Worm (Caenorhabditis elegans) whole organism, L4 larva: ENCODE data around the gene M02B1.4.

ENCODE experiments used
- F26F4.8 ChIP-seq: fragments of 200-800 bp; sonication (Bioruptor generic); conservative IDR thresholded peaks from 2 replicates; pipeline ENCODE4 v1.3.6; 2022; ENCODE audit warnings: missing genetic modification characterization, missing compliant biosample characterization
- F37D6.2 ChIP-seq: sonication (generic microtip); optimal IDR thresholded peaks from 2 replicates; lab custom pipeline; 2016; ENCODE audit warnings: mild to moderate bottlenecking, missing genetic modification characterization, missing compliant biosample characterization
- F44E2.7 ChIP-seq: fragments of 200-800 bp; sonication (Bioruptor generic); IDR thresholded peaks from 2 replicates; pipeline ENCODE4 v2.1.2; 2022; ENCODE audit warnings: missing genetic modification characterization, missing compliant biosample characterization
- T20F7.1 ChIP-seq: fragments of 200-800 bp; sonication (Bioruptor generic); optimal IDR thresholded peaks from 2 replicates; lab custom pipeline; 2018; ENCODE audit warnings: mild to moderate bottlenecking, missing genetic modification characterization, missing compliant biosample characterization
- Y48G9A.11 ChIP-seq: fragments of 200-800 bp; sonication (Bioruptor generic); IDR thresholded peaks from 2 replicates; pipeline ENCODE4 v1.3.6; 2022; ENCODE audit warnings: missing genetic modification reagents, missing genetic modification characterization, missing compliant biosample characterization
- Y5F2A.4 ChIP-seq: fragments of 200-800 bp; sonication (Bioruptor generic); optimal IDR thresholded peaks from 2 replicates; lab custom pipeline; 2018; ENCODE audit warnings: mild to moderate bottlenecking, missing genetic modification characterization, missing compliant biosample characterization
- aha-1 ChIP-seq: fragments of 150-350 bp; peaks from one replicate; lab custom pipeline; 2014; ENCODE audit warnings: missing biosample characterization, missing genetic modification characterization
- aly-2 ChIP-seq: sonication (generic microtip); optimal IDR thresholded peaks from 2 replicates; lab custom pipeline; 2018; ENCODE audit warnings: missing biosample characterization, missing genetic modification characterization
- ceh-20 ChIP-seq: fragments of 200-800 bp; sonication (Bioruptor generic); IDR thresholded peaks from 2 replicates; pipeline ENCODE4 v1.3.6; 2022; ENCODE audit warnings: missing genetic modification reagents, missing genetic modification characterization, missing compliant biosample characterization
- ceh-28 ChIP-seq: fragments of 150-350 bp; optimal IDR thresholded peaks from 2 replicates; lab custom pipeline; 2014; ENCODE audit warnings: missing biosample characterization, missing genetic modification reagents, missing genetic modification characterization
- ceh-82 ChIP-seq: sonication (generic microtip); optimal IDR thresholded peaks from 2 replicates; lab custom pipeline; 2017; ENCODE audit warnings: missing biosample characterization, missing genetic modification characterization
- daf-12 ChIP-seq: fragments of 150-350 bp; optimal IDR thresholded peaks from 2 replicates; lab custom pipeline; 2014; ENCODE audit warnings: missing biosample characterization, missing genetic modification reagents, missing genetic modification characterization
- daf-19 ChIP-seq: fragments of 200-800 bp; sonication (Bioruptor generic); conservative IDR thresholded peaks from 2 replicates; pipeline ENCODE4 v1.3.6; 2022; ENCODE audit warnings: missing genetic modification characterization, missing compliant biosample characterization
- daf-8 ChIP-seq: fragments of 200-800 bp; sonication (Bioruptor generic); IDR thresholded peaks from 2 replicates; pipeline ENCODE4 v1.3.6; 2022; ENCODE audit warnings: missing genetic modification characterization, missing compliant biosample characterization
- dmd-6 ChIP-seq: fragments of 200-800 bp; sonication (Bioruptor generic); IDR thresholded peaks from 2 replicates; pipeline ENCODE4 v1.3.6; 2022; ENCODE audit warnings: missing genetic modification reagents, missing genetic modification characterization, missing compliant biosample characterization
- dmd-8 ChIP-seq: fragments of 200-800 bp; sonication (Bioruptor generic); IDR thresholded peaks from 2 replicates; pipeline ENCODE4 v1.3.6; 2022; ENCODE audit warnings: missing genetic modification characterization, missing compliant biosample characterization
- dve-1 ChIP-seq: sonication (generic microtip); optimal IDR thresholded peaks from 2 replicates; lab custom pipeline; 2017; ENCODE audit warnings: antibody characterized with exemption, mild to moderate bottlenecking, missing genetic modification characterization, missing compliant biosample characterization; ENCODE audit not compliant: insufficient read depth
- egl-43 ChIP-seq: fragments of 200-800 bp; sonication (Bioruptor generic); IDR thresholded peaks from 2 replicates; pipeline ENCODE4 v1.3.6; 2022; ENCODE audit warnings: missing genetic modification reagents, missing genetic modification characterization, missing compliant biosample characterization
- fos-1 ChIP-seq: fragments of 150-350 bp; optimal IDR thresholded peaks from 2 replicates; lab custom pipeline; 2014; ENCODE audit warnings: missing biosample characterization, missing genetic modification characterization
- hlh-11 ChIP-seq: fragments of 200-800 bp; sonication (Bioruptor generic); optimal IDR thresholded peaks from 2 replicates; lab custom pipeline; 2018; ENCODE audit warnings: mild to moderate bottlenecking, missing genetic modification characterization, missing compliant biosample characterization
- hlh-30 ChIP-seq: sonication (generic microtip); optimal IDR thresholded peaks from 2 replicates; lab custom pipeline; 2017; ENCODE audit warnings: antibody characterized with exemption, mild to moderate bottlenecking, missing genetic modification characterization, missing compliant biosample characterization; ENCODE audit not compliant: insufficient read depth
- jun-1 ChIP-seq: fragments of 150-350 bp; optimal IDR thresholded peaks from 2 replicates; lab custom pipeline; 2014; ENCODE audit warnings: missing biosample characterization, missing genetic modification reagents, missing genetic modification characterization
- lim-7 ChIP-seq: fragments of 200-800 bp; sonication (Bioruptor generic); IDR thresholded peaks from 2 replicates; pipeline ENCODE4 v1.3.6; 2022; ENCODE audit warnings: missing genetic modification characterization, missing compliant biosample characterization
- lin-1 ChIP-seq: fragments of 200-800 bp; sonication (Bioruptor generic); IDR thresholded peaks from 2 replicates; pipeline ENCODE4 v1.3.6; 2022; ENCODE audit warnings: missing genetic modification reagents, missing genetic modification characterization, missing compliant biosample characterization
- lin-13 ChIP-seq: fragments of 150-350 bp; optimal IDR thresholded peaks from 2 replicates; lab custom pipeline; 2014; ENCODE audit warnings: missing biosample characterization, missing genetic modification reagents, missing genetic modification characterization
- lin-29 ChIP-seq: fragments of 200-800 bp; sonication (Bioruptor generic); IDR thresholded peaks from 2 replicates; pipeline ENCODE4 v1.3.6; 2022; ENCODE audit warnings: missing genetic modification reagents, missing genetic modification characterization, missing compliant biosample characterization
- lsy-2 ChIP-seq, 2 experiments: fragments of 150-350 bp in 1 of 2; sonication (generic microtip) in 1 of 2; optimal IDR thresholded peaks; 2 replicates each; lab custom pipeline; 2014 to 2017; ENCODE audit warnings: missing biosample characterization in 2 of 2, missing genetic modification characterization in 2 of 2
- mdl-1 ChIP-seq, 2 experiments: fragments of 150-350 bp in 1 of 2; sonication (generic microtip) in 1 of 2; optimal IDR thresholded peaks; 2 replicates each; lab custom pipeline; 2014 to 2017; ENCODE audit warnings: missing biosample characterization in 2 of 2, missing genetic modification characterization in 2 of 2
- mes-2 ChIP-seq: sonication (generic microtip); optimal IDR thresholded peaks from 2 replicates; lab custom pipeline; 2016; ENCODE audit warnings: missing genotype, mild to moderate bottlenecking, missing genetic modification characterization, missing compliant biosample characterization; ENCODE audit not compliant: poor library complexity, severe bottlenecking
- mxl-3 ChIP-seq: fragments of 200-800 bp; sonication (Bioruptor generic); optimal IDR thresholded peaks from 2 replicates; lab custom pipeline; 2018; ENCODE audit warnings: mild to moderate bottlenecking, missing genetic modification characterization, missing compliant biosample characterization
- nhr-102 ChIP-seq: sonication (generic microtip); optimal IDR thresholded peaks from 2 replicates; lab custom pipeline; 2016; ENCODE audit warnings: mild to moderate bottlenecking, missing genetic modification characterization, moderate library complexity, missing compliant biosample characterization
- nhr-11 ChIP-seq: fragments of 150-350 bp; optimal IDR thresholded peaks from 2 replicates; lab custom pipeline; 2014; ENCODE audit warnings: missing biosample characterization, missing genetic modification characterization
- nhr-237 ChIP-seq: sonication (generic microtip); optimal IDR thresholded peaks from 2 replicates; lab custom pipeline; 2017; ENCODE audit warnings: missing biosample characterization, missing genetic modification characterization
- nhr-28 ChIP-seq: fragments of 150-350 bp; optimal IDR thresholded peaks from 2 replicates; lab custom pipeline; 2014; ENCODE audit warnings: missing biosample characterization, missing genetic modification characterization
- nhr-41 ChIP-seq: fragments of 200-800 bp; sonication (Bioruptor generic); IDR thresholded peaks from 2 replicates; pipeline ENCODE4 v1.3.6; 2022; ENCODE audit warnings: missing genetic modification reagents, missing genetic modification characterization, missing compliant biosample characterization
- nhr-42 ChIP-seq: fragments of 200-800 bp; sonication (Bioruptor generic); IDR thresholded peaks from 2 replicates; pipeline ENCODE4 v1.3.6; 2022; ENCODE audit warnings: missing genetic modification characterization, missing compliant biosample characterization
- nhr-48 ChIP-seq: sonication (generic microtip); optimal IDR thresholded peaks from 2 replicates; lab custom pipeline; 2016; ENCODE audit warnings: mild to moderate bottlenecking, missing genetic modification characterization, missing compliant biosample characterization
- pha-4 ChIP-seq, 2 experiments: fragments of 150-350 bp in 1 of 2; fragments of 200-800 bp in 1 of 2; sonication (Bioruptor generic) in 1 of 2; IDR thresholded peaks in 1 of 2; optimal IDR thresholded peaks in 1 of 2; 2 replicates each; pipeline versions ENCODE4 v1.3.6 to Lab custom; 2014 to 2022; ENCODE audit warnings: missing genetic modification characterization in 2 of 2, missing genetic modification reagents in 2 of 2, missing biosample characterization in 1 of 2, missing compliant biosample characterization in 1 of 2
- php-3 ChIP-seq: fragments of 200-800 bp; sonication (Bioruptor generic); IDR thresholded peaks from 2 replicates; pipeline ENCODE4 v1.3.6; 2022; ENCODE audit warnings: missing genetic modification reagents, missing genetic modification characterization, missing compliant biosample characterization
- pqm-1 ChIP-seq: sonication (generic microtip); optimal IDR thresholded peaks from 2 replicates; lab custom pipeline; 2017; ENCODE audit warnings: missing biosample characterization, missing genetic modification characterization
- sdz-12 ChIP-seq: fragments of 200-800 bp; sonication (Bioruptor generic); optimal IDR thresholded peaks from 2 replicates; lab custom pipeline; 2018; ENCODE audit warnings: mild to moderate bottlenecking, missing genetic modification characterization, missing compliant biosample characterization
- set-16 ChIP-seq: fragments of 200-800 bp; sonication (Bioruptor generic); IDR thresholded peaks from 2 replicates; pipeline ENCODE4 v1.3.6; 2022; ENCODE audit warnings: missing genetic modification reagents, missing genetic modification characterization, missing compliant biosample characterization
- snpc-1.2 ChIP-seq: fragments of 200-800 bp; sonication (Bioruptor generic); IDR thresholded peaks from 2 replicates; pipeline ENCODE4 v1.3.6; 2022; ENCODE audit warnings: missing genetic modification reagents, missing genetic modification characterization, missing compliant biosample characterization
- snpc-4 ChIP-seq: fragments of 150-350 bp; optimal IDR thresholded peaks from 2 replicates; lab custom pipeline; 2014; ENCODE audit warnings: missing biosample characterization, missing genetic modification characterization
- tag-97 ChIP-seq: fragments of 200-800 bp; sonication (Bioruptor generic); IDR thresholded peaks from 2 replicates; pipeline ENCODE4 v1.3.6; 2022; ENCODE audit warnings: missing genetic modification characterization, missing compliant biosample characterization
- tra-1 ChIP-seq: fragments of 200-800 bp; sonication (Bioruptor generic); IDR thresholded peaks from 2 replicates; pipeline ENCODE4 v1.3.6; 2022; ENCODE audit warnings: missing genetic modification reagents, missing genetic modification characterization, missing compliant biosample characterization
- unc-62 ChIP-seq, 3 experiments: fragments of 150-350 bp in 1 of 3; sonication (generic microtip); optimal IDR thresholded peaks in 2 of 3; peaks in 1 of 3; 1 replicate in 1 of 3; 2 replicates in 2 of 3; lab custom pipeline; 2014 to 2017; ENCODE audit warnings: missing biosample characterization in 3 of 3, missing genetic modification characterization in 3 of 3, missing genetic modification reagents in 3 of 3, missing genotype in 1 of 3
- vab-7 ChIP-seq: fragments of 200-800 bp; sonication (Bioruptor generic); IDR thresholded peaks from 2 replicates; pipeline ENCODE4 v1.3.6; 2022; ENCODE audit warnings: missing genetic modification reagents, missing genetic modification characterization, missing compliant biosample characterization
- ztf-11 ChIP-seq: fragments of 150-350 bp; optimal IDR thresholded peaks from 2 replicates; lab custom pipeline; 2014; ENCODE audit warnings: missing biosample characterization, missing genetic modification characterization

M02B1.4 gene

DNA sequence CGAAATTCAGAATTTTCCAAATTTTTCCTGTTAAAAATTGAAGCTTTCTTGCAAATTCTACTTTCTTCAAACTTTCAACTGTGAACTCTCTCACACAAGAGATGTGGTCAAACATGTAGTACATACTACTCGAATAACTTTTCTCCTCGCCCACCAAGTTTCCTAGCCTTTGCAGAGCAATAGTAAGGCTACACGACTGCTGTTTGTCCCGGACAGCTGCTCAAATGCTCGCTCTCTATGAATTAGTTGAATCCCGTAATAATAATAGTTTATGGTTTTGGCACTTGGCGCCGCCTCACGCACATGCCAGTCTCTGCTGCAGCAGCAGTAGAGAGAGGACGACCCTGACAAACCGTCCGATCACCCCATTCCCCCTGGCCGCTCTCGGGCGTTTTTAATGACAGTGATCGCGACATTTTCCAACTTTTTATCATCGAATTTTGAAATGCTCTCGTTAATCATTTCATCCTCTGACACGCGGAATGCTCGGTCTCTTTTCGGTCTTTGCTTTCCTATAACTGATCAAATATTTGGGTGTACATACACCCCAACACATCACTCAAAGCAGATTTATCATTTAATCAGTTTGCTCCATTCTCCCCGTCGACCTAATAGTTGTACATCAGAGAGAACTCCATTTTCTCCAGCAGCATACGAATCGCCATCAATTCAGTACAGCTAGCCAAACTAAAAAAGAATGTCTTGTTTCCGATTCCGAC lies 8.7 kb upstream of the M02B1.4 start:
- peak; percentile 70 for TF ChIP-seq nhr-48 (tag; lab: Kevin White, UChicago)
- TF ChIP-seq lim-7 (GFP tag; lab: Robert Waterston, UW): no peak
- no peak for TF ChIP-seq snpc-4 (tag; lab: Kevin White, UChicago)
- TF ChIP-seq snpc-1.2: no peak
- peak; percentile 42; the same call in 1 of the 2 replicates for TF ChIP-seq pha-4 (GFP tag; IDR thresholded peaks at IDR 0.05; lab: Robert Waterston, UW)
- no peak for TF ChIP-seq pha-4 (tag; optimal IDR thresholded peaks at IDR 0.05; lab: Kevin White, UChicago)
- peak; percentile 8 for TF ChIP-seq T20F7.1
- TF ChIP-seq dve-1 (tag; lab: Kevin White, UChicago): peak; percentile 45
- no peak for TF ChIP-seq ztf-11 (tag; lab: Kevin White, UChicago)
- TF ChIP-seq Y5F2A.4 (GFP tag; lab: Kevin White, UChicago): no peak
- TF ChIP-seq nhr-28 (tag; lab: Kevin White, UChicago): peak; percentile 4
- TF ChIP-seq lin-13 (GFP tag; lab: Kevin White, UChicago): no peak
- no peak for TF ChIP-seq nhr-102
- TF ChIP-seq lsy-2 (tag; optimal IDR thresholded peaks at IDR 0.05; lab: Kevin White, UChicago): no peak
- peak; percentile 66; the same call in 1 of the 2 replicates for TF ChIP-seq nhr-41 (GFP tag; lab: Robert Waterston, UW)
- TF ChIP-seq vab-7 (GFP tag; lab: Robert Waterston, UW): no peak
- TF ChIP-seq F37D6.2 (tag; lab: Kevin White, UChicago): no peak
- no peak for TF ChIP-seq daf-12 (tag; lab: Kevin White, UChicago)
- TF ChIP-seq dmd-8 (GFP tag; lab: Robert Waterston, UW): no peak
- no peak for TF ChIP-seq nhr-42 (GFP tag; lab: Robert Waterston, UW)
- TF ChIP-seq set-16 (GFP tag; lab: Robert Waterston, UW): peak; percentile 61
- peak; percentile 87; the same call in 1 of the 2 replicates for TF ChIP-seq tra-1
- peak in 1 of 2 experiments; percentile 40 for TF ChIP-seq mdl-1 (tag; optimal IDR thresholded peaks at IDR 0.05; lab: Kevin White, UChicago)
- no peak for TF ChIP-seq F26F4.8 (GFP tag; lab: Robert Waterston, UW)
- TF ChIP-seq nhr-11 (tag; lab: Kevin White, UChicago): peak; percentile 41
- TF ChIP-seq hlh-30: peak; percentile 28
- TF ChIP-seq Y48G9A.11 (GFP tag; lab: Robert Waterston, UW): no peak
- TF ChIP-seq nhr-237 (tag; lab: Kevin White, UChicago): no peak
- no peak for TF ChIP-seq lin-29 (GFP tag; lab: Robert Waterston, UW)
- peak; percentile 24 for TF ChIP-seq mes-2 (tag; lab: Kevin White, UChicago)
- TF ChIP-seq ceh-28 (tag; lab: Kevin White, UChicago): no peak
- TF ChIP-seq lin-1: peak; percentile 78
- no peak for TF ChIP-seq F44E2.7 (GFP tag; lab: Robert Waterston, UW)
- TF ChIP-seq fos-1 (tag; lab: Kevin White, UChicago): no peak
- no peak for TF ChIP-seq daf-19 (GFP tag; lab: Robert Waterston, UW)
- TF ChIP-seq mxl-3 (GFP tag; lab: Kevin White, UChicago): peak; percentile 60
- peak; percentile 99 for TF ChIP-seq dmd-6
- TF ChIP-seq tag-97 (GFP tag; lab: Robert Waterston, UW): no peak
- no peak for TF ChIP-seq ceh-82 (tag; lab: Kevin White, UChicago)
- TF ChIP-seq pqm-1 (tag; lab: Kevin White, UChicago): peak; percentile 52
- TF ChIP-seq hlh-11 (tag; lab: Kevin White, UChicago): peak; percentile 79
- TF ChIP-seq ceh-20: peak; percentile 34; the same call in 1 of the 2 replicates
- TF ChIP-seq daf-8 (GFP tag; lab: Robert Waterston, UW): no peak
- TF ChIP-seq aha-1 (tag; lab: Kevin White, UChicago): peak; percentile 56
- no peak for TF ChIP-seq sdz-12 (GFP tag; lab: Kevin White, UChicago)
- TF ChIP-seq unc-62 (GFP tag; optimal IDR thresholded peaks at IDR 0.05 in 1 of 2; lab: Kevin White, UChicago): peak in 1 of 2 experiments; percentile 8
- no peak for TF ChIP-seq unc-62 (tag; optimal IDR thresholded peaks at IDR 0.05; lab: Kevin White, UChicago)
- no peak for TF ChIP-seq egl-43 (GFP tag; lab: Robert Waterston, UW)
- TF ChIP-seq jun-1 (tag; lab: Kevin White, UChicago): no peak
- TF ChIP-seq aly-2 (tag; lab: Kevin White, UChicago): no peak
- peak; percentile 83 for TF ChIP-seq php-3 (GFP tag; lab: Robert Waterston, UW)
